Fruit fly (Drosophila melanogaster) whole organism, embryonic: Measurements from ENCODE around the gene CG14507.
A peak's percentile ranks its signal among the peaks of the same experiment; 100 is the strongest.

ENCODE experiments used
- Aef1 ChIP-seq: fragments of 200-800 bp; sonication (Bioruptor generic); IDR thresholded peaks from 3 replicates; pipeline ENCODE4 v1.3.6; 2022; ENCODE audit warnings: missing biosample characterization, missing genetic modification characterization
- Atf-2 ChIP-seq: fragments of 200-800 bp; sonication (Bioruptor generic); optimal IDR thresholded peaks from 2 replicates; lab custom pipeline; 2016; ENCODE audit warnings: missing biosample characterization, missing genetic modification characterization
- Atf6 ChIP-seq: fragments of 200-800 bp; sonication (Bioruptor generic); IDR thresholded peaks from 2 replicates; pipeline ENCODE4 v1.3.6; 2022; ENCODE audit warnings: missing biosample characterization, missing genetic modification characterization
- CG10959 ChIP-seq: fragments of 200-800 bp; sonication (Bioruptor generic); IDR thresholded peaks from 2 replicates; pipeline ENCODE4 v1.3.6; 2022; ENCODE audit warnings: missing biosample characterization, missing genetic modification characterization
- CG12659 ChIP-seq: fragments of 200-800 bp; sonication (Bioruptor generic); optimal IDR thresholded peaks from 3 replicates; lab custom pipeline; 2017; ENCODE audit warnings: mild to moderate bottlenecking, missing biosample characterization, missing genetic modification reagents, missing genetic modification characterization
- CG16815 ChIP-seq: fragments of 200-800 bp; sonication (Bioruptor generic); optimal IDR thresholded peaks from 3 replicates; lab custom pipeline; 2017; ENCODE audit warnings: missing biosample characterization, mild to moderate bottlenecking, missing genetic modification characterization
- CG17829 ChIP-seq: fragments of 200-800 bp; optimal IDR thresholded peaks from 2 replicates; lab custom pipeline; 2019; ENCODE audit warnings: missing biosample characterization, mild to moderate bottlenecking, missing genetic modification characterization, moderate library complexity
- CG17912 ChIP-seq: fragments of 200-800 bp; sonication (Bioruptor generic); optimal IDR thresholded peaks from 2 replicates; lab custom pipeline; 2018; ENCODE audit warnings: missing biosample characterization, mild to moderate bottlenecking, missing genetic modification characterization
- CG2116 ChIP-seq: fragments of 200-800 bp; sonication (Bioruptor generic); optimal IDR thresholded peaks from 3 replicates; lab custom pipeline; 2018; ENCODE audit warnings: missing biosample characterization, mild to moderate bottlenecking, missing genetic modification characterization
- CG2120 ChIP-seq: fragments of 200-800 bp; sonication (Bioruptor generic); optimal IDR thresholded peaks from 3 replicates; lab custom pipeline; 2016; ENCODE audit warnings: missing biosample characterization, missing genetic modification characterization
- CG2889 ChIP-seq: fragments of 200-800 bp; sonication (Bioruptor generic); IDR thresholded peaks from 3 replicates; pipeline ENCODE4 v1.3.6; 2022; ENCODE audit warnings: missing biosample characterization, missing genetic modification characterization
- CG31365 ChIP-seq: fragments of 200-800 bp; sonication (Bioruptor generic); optimal IDR thresholded peaks from 2 replicates; lab custom pipeline; 2018; ENCODE audit warnings: missing biosample characterization, mild to moderate bottlenecking, missing genetic modification characterization
- CG32532 ChIP-seq: fragments of 200-800 bp; sonication (Bioruptor generic); IDR thresholded peaks from 2 replicates; pipeline ENCODE4 v1.3.6; 2022; ENCODE audit warnings: missing biosample characterization, missing genetic modification characterization
- CG4820 ChIP-seq: fragments of 200-800 bp; sonication (Bioruptor generic); optimal IDR thresholded peaks from 3 replicates; lab custom pipeline; 2016; ENCODE audit warnings: missing biosample characterization, missing genetic modification characterization
- CG4854 ChIP-seq: fragments of 200-800 bp; sonication (Bioruptor generic); optimal IDR thresholded peaks from 2 replicates; lab custom pipeline; 2016; ENCODE audit warnings: missing biosample characterization, missing genetic modification characterization, inconsistent platforms
- CG5953 ChIP-seq: fragments of 200-800 bp; sonication (Bioruptor generic); IDR thresholded peaks from 2 replicates; pipeline ENCODE4 v1.3.6; 2022; ENCODE audit warnings: missing biosample characterization, missing genetic modification characterization
- CG6654 ChIP-seq: fragments of 200-800 bp; sonication (Bioruptor generic); optimal IDR thresholded peaks from 2 replicates; lab custom pipeline; 2017; ENCODE audit warnings: missing biosample characterization, mild to moderate bottlenecking, missing genetic modification characterization
- CG6854 ChIP-seq: fragments of 200-800 bp; sonication (Bioruptor generic); optimal IDR thresholded peaks from 3 replicates; lab custom pipeline; 2017; ENCODE audit warnings: missing biosample characterization, mild to moderate bottlenecking, missing genetic modification characterization
- CG9215 ChIP-seq: fragments of 200-800 bp; sonication (Bioruptor generic); IDR thresholded peaks from 2 replicates; pipeline ENCODE4 v1.3.6; 2022; ENCODE audit warnings: missing biosample characterization, missing genetic modification characterization
- CG9932 ChIP-seq: fragments of 200-800 bp; sonication (Bioruptor generic); IDR thresholded peaks from 2 replicates; pipeline ENCODE4 v1.3.6; 2022; ENCODE audit warnings: missing biosample characterization, missing genetic modification characterization
- CkIIα-i1 ChIP-seq: fragments of 200-800 bp; sonication (Bioruptor generic); IDR thresholded peaks from 2 replicates; pipeline ENCODE4 v1.3.6; 2022; ENCODE audit warnings: missing biosample characterization, missing genetic modification characterization
- Dbx ChIP-seq: fragments of 200-800 bp; sonication (Bioruptor generic); IDR thresholded peaks from 3 replicates; pipeline ENCODE4 v1.3.6; 2022; ENCODE audit warnings: missing biosample characterization, missing genetic modification characterization
- Drgx ChIP-seq: fragments of 200-800 bp; sonication (Bioruptor generic); IDR thresholded peaks from 2 replicates; pipeline ENCODE4 v1.3.6; 2022; ENCODE audit warnings: missing biosample characterization, missing genetic modification characterization
- E2f2 ChIP-seq: fragments of 200-800 bp; sonication (Bioruptor generic); IDR thresholded peaks from 2 replicates; pipeline ENCODE4 v1.3.6; 2022; ENCODE audit warnings: missing biosample characterization, missing genetic modification characterization
- Ets65A ChIP-seq: fragments of 200-800 bp; sonication (Bioruptor generic); peaks from one replicate; lab custom pipeline; 2016; ENCODE audit warnings: missing biosample characterization, missing genetic modification characterization
- H15 ChIP-seq: fragments of 200-800 bp; sonication (Bioruptor generic); IDR thresholded peaks from 3 replicates; pipeline ENCODE4 v1.3.6; 2022; ENCODE audit warnings: missing biosample characterization, missing genetic modification characterization
- Hr78 ChIP-seq, 2 experiments: fragments of 200-800 bp in 1 of 2; fragments of >200 bp in 1 of 2; sonication (Bioruptor generic) in 1 of 2; optimal IDR thresholded peaks; 2 replicates each; lab custom pipeline; 2017 to 2019; ENCODE audit warnings: missing biosample characterization in 2 of 2, missing genetic modification characterization in 2 of 2, mild to moderate bottlenecking in 1 of 2, moderate library complexity in 1 of 2
- Hsf ChIP-seq: fragments of 200-800 bp; sonication (Bioruptor generic); optimal IDR thresholded peaks from 3 replicates; lab custom pipeline; 2016; ENCODE audit warnings: missing biosample characterization, missing genetic modification characterization
- Nf-YC ChIP-seq: fragments of 200-800 bp; optimal IDR thresholded peaks from 3 replicates; lab custom pipeline; 2019; ENCODE audit warnings: missing biosample characterization, mild to moderate bottlenecking, missing genetic modification characterization, moderate library complexity
- NfI ChIP-seq: fragments of 200-800 bp; sonication (Bioruptor generic); optimal IDR thresholded peaks from 3 replicates; lab custom pipeline; 2018; ENCODE audit warnings: missing biosample characterization, mild to moderate bottlenecking, missing genetic modification characterization, moderate library complexity
- Sry-β ChIP-seq: fragments of 200-800 bp; sonication (Bioruptor generic); optimal IDR thresholded peaks from 2 replicates; lab custom pipeline; 2018; ENCODE audit warnings: missing biosample characterization, mild to moderate bottlenecking, missing genetic modification characterization, moderate library complexity
- Tbp ChIP-seq: fragments of >200 bp; optimal IDR thresholded peaks from 2 replicates; lab custom pipeline; 2018; ENCODE audit warnings: missing biosample characterization, missing genetic modification characterization
- ac ChIP-seq: fragments of 200-800 bp; sonication (Bioruptor generic); optimal IDR thresholded peaks from 3 replicates; lab custom pipeline; 2017; ENCODE audit warnings: missing biosample characterization, mild to moderate bottlenecking, missing genetic modification characterization
- aop ChIP-seq: fragments of 200-800 bp; sonication (Bioruptor generic); IDR thresholded peaks from 2 replicates; pipeline ENCODE4 v1.3.6; 2022; ENCODE audit warnings: missing biosample characterization, missing genetic modification characterization
- bab2 ChIP-seq: fragments of 200-800 bp; sonication (Bioruptor generic); optimal IDR thresholded peaks from 2 replicates; lab custom pipeline; 2016; ENCODE audit warnings: missing biosample characterization, missing genetic modification characterization
- bsh ChIP-seq, 2 experiments: fragments of 200-800 bp; sonication (Bioruptor generic); optimal IDR thresholded peaks; 2 replicates each; lab custom pipeline; 2017 to 2018; ENCODE audit warnings: mild to moderate bottlenecking in 2 of 2, missing biosample characterization in 2 of 2, missing genetic modification characterization in 2 of 2, moderate library complexity in 1 of 2
- dm ChIP-seq: fragments of 200-800 bp; sonication (Bioruptor generic); optimal IDR thresholded peaks from 3 replicates; lab custom pipeline; 2016; ENCODE audit warnings: missing biosample characterization, missing genetic modification characterization
- eyg ChIP-seq: fragments of 200-800 bp; sonication (Bioruptor generic); optimal IDR thresholded peaks from 3 replicates; lab custom pipeline; 2016; ENCODE audit warnings: missing biosample characterization, missing genetic modification characterization
- fd3F ChIP-seq: fragments of 200-800 bp; sonication (Bioruptor generic); optimal IDR thresholded peaks from 2 replicates; lab custom pipeline; 2018; ENCODE audit warnings: missing biosample characterization, mild to moderate bottlenecking, missing genetic modification characterization, moderate library complexity
- gcm2 ChIP-seq: fragments of 200-800 bp; sonication (Bioruptor generic); optimal IDR thresholded peaks from 2 replicates; lab custom pipeline; 2016; ENCODE audit warnings: missing biosample characterization, missing genetic modification characterization
- lbe ChIP-seq: fragments of 200-800 bp; sonication (Bioruptor generic); optimal IDR thresholded peaks from 2 replicates; lab custom pipeline; 2016; ENCODE audit warnings: missing biosample characterization, mild to moderate bottlenecking, missing genetic modification characterization
- lmd ChIP-seq: fragments of 200-800 bp; sonication (Bioruptor generic); IDR thresholded peaks from 2 replicates; pipeline ENCODE4 v1.3.6; 2022; ENCODE audit warnings: missing biosample characterization, missing genetic modification characterization
- pan ChIP-seq, 4 experiments: fragments of >200 bp in 3 of 4; fragments of 200-800 bp in 1 of 4; sonication (Bioruptor generic) in 1 of 4; optimal IDR thresholded peaks in 3 of 4; IDR thresholded peaks in 1 of 4; 2 replicates each; pipeline versions ENCODE4 v1.3.6 to Lab custom; 2017 to 2022; ENCODE audit warnings: missing biosample characterization in 2 of 4, missing genetic modification characterization in 2 of 4, mixed read lengths in 1 of 4
- peb ChIP-seq: fragments of 200-800 bp; sonication (Bioruptor generic); IDR thresholded peaks from 2 replicates; pipeline ENCODE4 v1.3.6; 2022; ENCODE audit warnings: missing biosample characterization, missing genetic modification characterization
- pita ChIP-seq: fragments of 200-800 bp; sonication (Bioruptor generic); optimal IDR thresholded peaks from 2 replicates; lab custom pipeline; 2017; ENCODE audit warnings: missing biosample characterization, mild to moderate bottlenecking, missing genetic modification characterization
- pros ChIP-seq: fragments of 200-800 bp; sonication (Bioruptor generic); optimal IDR thresholded peaks from 3 replicates; lab custom pipeline; 2019; ENCODE audit warnings: missing biosample characterization, mild to moderate bottlenecking, missing genetic modification characterization, moderate library complexity
- ranshi ChIP-seq: fragments of 200-800 bp; sonication (Bioruptor generic); IDR thresholded peaks from 2 replicates; pipeline ENCODE4 v1.3.6; 2022; ENCODE audit warnings: missing biosample characterization, missing genetic modification characterization
- ttk ChIP-seq: fragments of 200-800 bp; sonication (Bioruptor generic); IDR thresholded peaks from 2 replicates; pipeline ENCODE4 v2.1.2; 2022; ENCODE audit warnings: missing biosample characterization, missing genetic modification characterization
- usp ChIP-seq: fragments of >200 bp; optimal IDR thresholded peaks from 2 replicates; lab custom pipeline; 2017; ENCODE audit warnings: missing biosample characterization, missing genetic modification characterization
- wdn ChIP-seq: fragments of 200-800 bp; sonication (Bioruptor generic); IDR thresholded peaks from 2 replicates; pipeline ENCODE4 v1.3.6; 2022; ENCODE audit warnings: missing biosample characterization, missing genetic modification characterization

CG14507 gene

DNA sequence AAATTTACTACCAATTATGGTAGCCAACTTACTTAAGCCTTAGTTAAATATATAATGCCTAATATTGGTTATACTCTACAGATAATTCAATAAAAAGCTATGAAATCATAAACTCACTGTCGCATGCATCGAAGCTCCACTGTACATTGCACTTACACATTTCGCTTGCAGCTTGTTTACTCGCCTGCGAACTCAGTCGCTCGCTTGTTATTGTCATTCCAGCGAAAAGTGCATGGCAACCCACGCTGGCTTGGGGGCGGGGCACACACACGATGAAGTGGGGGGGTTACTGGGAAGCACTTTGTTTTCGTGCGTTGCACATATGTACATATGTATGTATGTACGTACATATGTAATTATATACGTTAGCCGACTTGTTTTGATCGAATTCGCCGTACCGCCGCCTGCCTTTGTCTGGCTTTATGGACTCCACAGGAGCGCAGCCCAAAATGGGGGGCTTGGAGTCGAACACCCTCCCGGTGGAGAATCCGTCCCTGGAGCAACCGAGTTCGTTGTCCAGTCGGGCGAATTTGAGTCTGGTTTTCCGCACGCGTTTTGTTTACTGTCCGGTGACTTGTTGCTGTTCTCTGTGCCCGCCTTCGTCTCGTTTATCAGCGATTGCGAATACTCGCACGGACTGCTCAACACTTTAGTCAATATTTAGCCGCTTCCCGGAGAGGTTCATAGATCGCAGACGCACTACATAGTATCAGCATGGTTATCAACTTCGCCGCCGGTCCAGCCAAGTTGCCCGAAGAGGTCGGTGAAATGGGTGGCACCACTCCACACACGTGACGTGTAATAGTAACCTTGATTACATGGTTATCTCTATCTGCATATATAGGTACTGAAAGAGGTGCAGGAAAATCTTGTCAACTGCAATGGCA, 27.5 kb downstream of the CG14507 start, which contains the start of gene CG11899 (continued):
- no peak for TF ChIP-seq E2f2 (GFP tag; lab: Robert Waterston, UW)
- no peak for TF ChIP-seq CG6854 (GFP tag; lab: Kevin White, UChicago)
- no peak for TF ChIP-seq Tbp
- no peak for TF ChIP-seq CG4820 (GFP tag; lab: Kevin White, UChicago)
- TF ChIP-seq ttk (GFP tag; lab: Robert Waterston, UW), result no peak
- TF ChIP-seq dm (GFP tag; lab: Kevin White, UChicago), result no peak
- TF ChIP-seq CkIIα-i1 (GFP tag; lab: Robert Waterston, UW), result no peak
- TF ChIP-seq peb, result no peak
- TF ChIP-seq CG9215 (GFP tag; lab: Robert Waterston, UW), result no peak; the same call in 1 of the 2 replicates
- no peak for TF ChIP-seq NfI (GFP tag; lab: Kevin White, UChicago)
- TF ChIP-seq CG6654, result no peak
- TF ChIP-seq CG31365 (tag; lab: Kevin White, UChicago), result no peak
- TF ChIP-seq Atf-2, result no peak
- peak; percentile 15 for TF ChIP-seq CG2120 (GFP tag; lab: Kevin White, UChicago)
- TF ChIP-seq Drgx (GFP tag; lab: Robert Waterston, UW), result peak; percentile 75
- TF ChIP-seq eyg (GFP tag; lab: Kevin White, UChicago), result no peak
- peak; percentile 7 for TF ChIP-seq bab2 (GFP tag; lab: Kevin White, UChicago)
- no peak for TF ChIP-seq Sry-β (GFP tag; lab: Kevin White, UChicago)
- TF ChIP-seq Nf-YC (tag; lab: Kevin White, UChicago), result no peak
- peak; percentile 23; the same call in 1 of the 2 replicates for TF ChIP-seq lmd
- no peak for TF ChIP-seq CG4854 (GFP tag; lab: Kevin White, UChicago)
- TF ChIP-seq ac (GFP tag; lab: Kevin White, UChicago), result no peak
- peak; percentile 60 for TF ChIP-seq CG32532 (GFP tag; lab: Robert Waterston, UW)
- no peak for TF ChIP-seq Atf6 (GFP tag; lab: Robert Waterston, UW)
- TF ChIP-seq CG17912, result no peak
- no peak for TF ChIP-seq usp (GFP tag; lab: Kevin White, UChicago)
- no peak for TF ChIP-seq gcm2 (GFP tag; lab: Kevin White, UChicago)
- no peak for TF ChIP-seq pan (optimal IDR thresholded peaks at IDR 0.05; lab: Kevin White, UChicago)
- TF ChIP-seq pan (GFP tag; optimal IDR thresholded peaks at IDR 0.05 in 1 of 2, IDR thresholded peaks at IDR 0.05 in 1 of 2), result no peak
- peak in 1 of 2 experiments; percentile 37 for TF ChIP-seq Hr78 (GFP tag; optimal IDR thresholded peaks at IDR 0.05; lab: Kevin White, UChicago)
- TF ChIP-seq CG16815 (GFP tag; lab: Kevin White, UChicago), result no peak
- peak; percentile 85 for TF ChIP-seq lbe (GFP tag; lab: Kevin White, UChicago)
- no peak for TF ChIP-seq wdn (GFP tag; lab: Robert Waterston, UW)
- no peak for TF ChIP-seq pros
- TF ChIP-seq bsh (GFP tag; optimal IDR thresholded peaks at IDR 0.05; lab: Kevin White, UChicago), result peak in 1 of 2 experiments; percentile 47
- peak; percentile 53 for TF ChIP-seq Ets65A
- no peak for TF ChIP-seq CG17829 (tag; lab: Kevin White, UChicago)
- no peak for TF ChIP-seq ranshi (GFP tag; lab: Robert Waterston, UW)
- TF ChIP-seq CG10959 (GFP tag; lab: Robert Waterston, UW), result no peak
- no peak for TF ChIP-seq Hsf (GFP tag; lab: Kevin White, UChicago)
- TF ChIP-seq CG12659 (GFP tag; lab: Kevin White, UChicago), result no peak
- TF ChIP-seq CG9932 (GFP tag; lab: Robert Waterston, UW), result 0 out of 2 replicates have a peak, but pooled peaks have one; percentile 32
- TF ChIP-seq H15 (GFP tag; lab: Robert Waterston, UW), result no peak
- TF ChIP-seq Dbx (GFP tag; lab: Robert Waterston, UW), result peak; percentile 45; the same call in 1 of the 3 replicates
- TF ChIP-seq CG2889 (GFP tag; lab: Robert Waterston, UW), result no peak
- TF ChIP-seq aop (GFP tag; lab: Robert Waterston, UW), result no peak
- no peak for TF ChIP-seq CG5953 (GFP tag; lab: Robert Waterston, UW)
- TF ChIP-seq CG2116 (GFP tag; lab: Kevin White, UChicago), result no peak
- no peak for TF ChIP-seq fd3F
- TF ChIP-seq Aef1 (GFP tag; lab: Robert Waterston, UW), result no peak
- no peak for TF ChIP-seq pita
